Worm (Caenorhabditis elegans) whole organism, L2 larva: ENCODE results near the gene cpna-2.
A peak's percentile ranks its signal among the peaks of the same experiment; 100 is the strongest.

Experiments
- C34F6.9 ChIP-seq: fragments of 150-350 bp; optimal IDR thresholded peaks from 2 replicates; lab custom pipeline; 2014; ENCODE audit warnings: missing biosample characterization, missing genetic modification characterization
- F13H6.1 ChIP-seq: sonication (generic microtip); optimal IDR thresholded peaks from 2 replicates; lab custom pipeline; 2016; ENCODE audit warnings: missing genetic modification characterization, missing compliant biosample characterization
- Y55F3AM.14 ChIP-seq: fragments of 200-800 bp; sonication (Bioruptor generic); optimal IDR thresholded peaks from 2 replicates; lab custom pipeline; 2018; ENCODE audit warnings: mild to moderate bottlenecking, missing genetic modification characterization, missing compliant biosample characterization
- alr-1 ChIP-seq: fragments of 150-350 bp; optimal IDR thresholded peaks from 2 replicates; lab custom pipeline; 2014; ENCODE audit warnings: missing biosample characterization, missing genetic modification characterization
- ceh-82 ChIP-seq: fragments of 150-350 bp; optimal IDR thresholded peaks from 2 replicates; lab custom pipeline; 2014; ENCODE audit warnings: missing biosample characterization, missing genetic modification characterization
- crh-2 ChIP-seq: sonication (generic microtip); optimal IDR thresholded peaks from 2 replicates; lab custom pipeline; 2017; ENCODE audit warnings: missing biosample characterization, missing genetic modification characterization
- dmd-4 ChIP-seq: sonication (generic microtip); optimal IDR thresholded peaks from 2 replicates; lab custom pipeline; 2017; ENCODE audit warnings: missing biosample characterization, missing genetic modification characterization
- egl-27 ChIP-seq: sonication (generic microtip); optimal IDR thresholded peaks from 3 replicates; lab custom pipeline; 2017; ENCODE audit warnings: missing biosample characterization, missing genetic modification reagents, missing genetic modification characterization
- fos-1 ChIP-seq: fragments of 150-350 bp; optimal IDR thresholded peaks from 2 replicates; lab custom pipeline; 2014; ENCODE audit warnings: missing biosample characterization, missing genetic modification characterization
- gmeb-1 ChIP-seq: fragments of 150-350 bp; optimal IDR thresholded peaks from 2 replicates; lab custom pipeline; 2014; ENCODE audit warnings: missing biosample characterization, missing genetic modification characterization
- lin-11 ChIP-seq: fragments of 150-350 bp; sonication (generic microtip); optimal IDR thresholded peaks from 2 replicates; lab custom pipeline; 2014; ENCODE audit warnings: missing biosample characterization, missing genetic modification characterization, inconsistent platforms, mixed read lengths
- lin-13 ChIP-seq: fragments of 150-350 bp; optimal IDR thresholded peaks from 2 replicates; lab custom pipeline; 2014; ENCODE audit warnings: missing biosample characterization, missing genetic modification reagents, missing genetic modification characterization
- lsy-2 ChIP-seq, 2 experiments: fragments of 150-350 bp in 1 of 2; sonication (generic microtip) in 1 of 2; optimal IDR thresholded peaks; 2 replicates each; lab custom pipeline; 2014 to 2017; ENCODE audit warnings: missing biosample characterization in 2 of 2, missing genetic modification characterization in 2 of 2
- mab-5 ChIP-seq: fragments of 150-350 bp; optimal IDR thresholded peaks from 2 replicates; lab custom pipeline; 2014; ENCODE audit warnings: missing biosample characterization, missing genetic modification characterization
- mbf-1 ChIP-seq: sonication (generic microtip); optimal IDR thresholded peaks from 2 replicates; lab custom pipeline; 2017; ENCODE audit warnings: missing biosample characterization, missing genetic modification characterization
- mdl-1 ChIP-seq, 2 experiments: fragments of 150-350 bp in 1 of 2; sonication (generic microtip) in 1 of 2; optimal IDR thresholded peaks; 2 replicates each; lab custom pipeline; 2017; ENCODE audit warnings: missing biosample characterization in 2 of 2, missing genetic modification characterization in 2 of 2
- nhr-10 ChIP-seq: sonication (generic microtip); optimal IDR thresholded peaks from 2 replicates; lab custom pipeline; 2017; ENCODE audit warnings: missing biosample characterization, missing genetic modification characterization
- nhr-11 ChIP-seq: fragments of 150-350 bp; optimal IDR thresholded peaks from 2 replicates; lab custom pipeline; 2014; ENCODE audit warnings: missing biosample characterization, missing genetic modification characterization
- nhr-12 ChIP-seq: fragments of 150-350 bp; optimal IDR thresholded peaks from 2 replicates; lab custom pipeline; 2014; ENCODE audit warnings: missing biosample characterization, missing genetic modification characterization
- nhr-129 ChIP-seq: fragments of 150-350 bp; optimal IDR thresholded peaks from 2 replicates; lab custom pipeline; 2014; ENCODE audit warnings: missing biosample characterization, missing genetic modification characterization
- nhr-21 ChIP-seq: fragments of 150-350 bp; optimal IDR thresholded peaks from 2 replicates; lab custom pipeline; 2014; ENCODE audit warnings: missing biosample characterization, missing genetic modification characterization
- nhr-23 ChIP-seq: fragments of 150-350 bp; optimal IDR thresholded peaks from 2 replicates; lab custom pipeline; 2014; ENCODE audit warnings: missing biosample characterization, missing genetic modification reagents, missing genetic modification characterization
- nhr-25 ChIP-seq: fragments of 150-350 bp; sonication (generic microtip); optimal IDR thresholded peaks from 3 replicates; lab custom pipeline; 2014; ENCODE audit warnings: missing biosample characterization, missing genetic modification characterization
- nhr-6 ChIP-seq: fragments of 150-350 bp; optimal IDR thresholded peaks from 2 replicates; lab custom pipeline; 2014; ENCODE audit warnings: missing biosample characterization, missing genetic modification characterization
- nhr-77 ChIP-seq: fragments of 150-350 bp; optimal IDR thresholded peaks from 2 replicates; lab custom pipeline; 2014; ENCODE audit warnings: missing biosample characterization, missing genetic modification characterization
- peb-1 ChIP-seq: fragments of 150-350 bp; optimal IDR thresholded peaks from 2 replicates; lab custom pipeline; 2014; ENCODE audit warnings: missing biosample characterization, missing genetic modification characterization
- sem-4 ChIP-seq: fragments of 150-350 bp; optimal IDR thresholded peaks from 2 replicates; lab custom pipeline; 2014; ENCODE audit warnings: missing biosample characterization, missing genetic modification reagents, missing genetic modification characterization
- skn-1 ChIP-seq: sonication (generic microtip); optimal IDR thresholded peaks from 2 replicates; lab custom pipeline; 2017; ENCODE audit warnings: missing biosample characterization, missing genetic modification characterization
- sma-3 ChIP-seq: sonication (generic microtip); optimal IDR thresholded peaks from 2 replicates; lab custom pipeline; 2016; ENCODE audit warnings: missing genetic modification reagents, missing genetic modification characterization, missing compliant biosample characterization
- sma-9 ChIP-seq, 2 experiments: fragments of 150-350 bp in 1 of 2; sonication (generic microtip) in 1 of 2; optimal IDR thresholded peaks; 2 replicates each; lab custom pipeline; 2014 to 2016; ENCODE audit warnings: missing genetic modification characterization in 2 of 2, mild to moderate bottlenecking in 1 of 2, missing biosample characterization in 1 of 2, missing compliant biosample characterization in 1 of 2, missing genetic modification reagents in 1 of 2, moderate library complexity in 1 of 2
- snpc-4 ChIP-seq: fragments of 150-350 bp; optimal IDR thresholded peaks from 2 replicates; lab custom pipeline; 2014; ENCODE audit warnings: missing biosample characterization, missing genetic modification characterization
- unc-55 ChIP-seq: fragments of 150-350 bp; sonication (generic microtip); optimal IDR thresholded peaks from 3 replicates; lab custom pipeline; 2014; ENCODE audit warnings: missing biosample characterization, missing genetic modification reagents, missing genetic modification characterization
- unc-62 ChIP-seq: fragments of 150-350 bp; optimal IDR thresholded peaks from 2 replicates; lab custom pipeline; 2014; ENCODE audit warnings: missing biosample characterization, missing genetic modification reagents, missing genetic modification characterization
- zag-1 ChIP-seq: fragments of 150-350 bp; optimal IDR thresholded peaks from 2 replicates; lab custom pipeline; 2014; ENCODE audit warnings: missing biosample characterization, missing genetic modification characterization
- ztf-1 ChIP-seq: fragments of 200-800 bp; sonication (Bioruptor generic); conservative IDR thresholded peaks from 2 replicates; pipeline ENCODE4 v1.3.6; 2022; ENCODE audit warnings: missing genetic modification characterization, missing compliant biosample characterization
- ztf-11 ChIP-seq: sonication (generic microtip); optimal IDR thresholded peaks from 2 replicates; lab custom pipeline; 2017; ENCODE audit warnings: missing biosample characterization, missing genetic modification characterization

The cpna-2 gene

DNA sequence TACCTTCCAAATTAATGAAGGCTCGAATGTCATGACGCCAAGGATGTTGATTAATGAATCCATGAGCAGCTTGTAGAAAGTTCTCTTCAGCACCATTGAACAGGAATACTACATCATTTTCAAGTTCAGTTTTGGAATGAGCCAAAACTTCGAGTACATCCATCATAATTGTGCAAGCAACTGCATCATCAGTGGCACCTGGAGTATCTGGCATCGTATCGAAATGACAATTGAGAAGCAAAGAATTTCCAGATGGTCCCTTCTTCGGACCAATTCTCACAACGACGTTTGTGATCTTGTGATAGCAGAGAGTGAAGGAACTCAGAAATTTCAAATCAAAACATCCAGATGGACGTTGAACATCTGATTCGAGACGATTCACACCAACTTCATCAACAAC, 20.3 kb upstream of the cpna-2 start:
- TF ChIP-seq unc-62 (GFP tag; lab: Kevin White, UChicago) (no peak), skn-1 (tag; lab: Kevin White, UChicago) (no peak), Y55F3AM.14 (GFP tag; lab: Kevin White, UChicago) (no peak), mdl-1 (tag; optimal IDR thresholded peaks at IDR 0.05; lab: Kevin White, UChicago) (no peak), nhr-77 (tag; lab: Kevin White, UChicago) (no peak), peb-1 (tag; lab: Kevin White, UChicago) (no peak), ztf-11 (no peak), alr-1 (no peak), sem-4 (tag; lab: Kevin White, UChicago) (no peak), dmd-4 (tag; lab: Kevin White, UChicago) (no peak), mab-5 (tag; lab: Kevin White, UChicago) (no peak), zag-1 (tag; lab: Kevin White, UChicago) (no peak), sma-9 (GFP tag; optimal IDR thresholded peaks at IDR 0.05; lab: Kevin White, UChicago) (no peak), sma-9 (tag; optimal IDR thresholded peaks at IDR 0.05; lab: Kevin White, UChicago) (no peak), gmeb-1 (tag; lab: Kevin White, UChicago) (no peak), mbf-1 (no peak), ztf-1 (GFP tag; lab: Robert Waterston, UW) (no peak), ceh-82 (tag; lab: Kevin White, UChicago) (no peak), nhr-129 (tag; lab: Kevin White, UChicago) (no peak), nhr-21 (tag; lab: Kevin White, UChicago) (no peak), lsy-2 (tag; optimal IDR thresholded peaks at IDR 0.05; lab: Kevin White, UChicago) (no peak)
- TF ChIP-seq, all 48 proteins: peak for 0

DNA sequence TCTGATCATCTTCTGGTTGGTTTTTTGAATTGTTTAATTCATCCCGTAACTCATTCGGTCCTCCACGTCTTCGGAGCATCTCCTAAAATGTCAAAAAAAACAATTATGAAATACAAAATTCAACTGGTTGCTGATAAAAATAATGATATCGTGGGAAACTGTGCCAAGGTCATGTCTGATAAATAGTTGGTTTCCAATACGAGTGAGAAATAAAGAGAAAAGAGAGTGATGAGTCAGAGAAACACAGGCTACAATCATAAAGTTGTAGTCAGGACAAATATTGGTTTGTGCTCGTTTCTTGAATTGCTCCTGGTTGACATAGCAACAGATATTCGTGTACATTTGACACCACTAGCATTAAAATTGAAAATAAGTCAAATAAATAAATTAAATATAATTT, 19.6 kb upstream of the cpna-2 start, which contains the start of gene B0495.7:
TSS of gene B0495.7 (minus strand) at position 82 of the 400 bp plus-strand sequence.
- TF ChIP-seq C34F6.9 (tag; lab: Kevin White, UChicago) (peak; percentile 6), gmeb-1 (tag; lab: Kevin White, UChicago) (peak; percentile 6), zag-1 (tag; lab: Kevin White, UChicago) (no peak), fos-1 (tag; lab: Kevin White, UChicago) (peak; percentile 94), sma-3 (no peak)
- TF ChIP-seq, all 48 proteins: peak for 3

DNA sequence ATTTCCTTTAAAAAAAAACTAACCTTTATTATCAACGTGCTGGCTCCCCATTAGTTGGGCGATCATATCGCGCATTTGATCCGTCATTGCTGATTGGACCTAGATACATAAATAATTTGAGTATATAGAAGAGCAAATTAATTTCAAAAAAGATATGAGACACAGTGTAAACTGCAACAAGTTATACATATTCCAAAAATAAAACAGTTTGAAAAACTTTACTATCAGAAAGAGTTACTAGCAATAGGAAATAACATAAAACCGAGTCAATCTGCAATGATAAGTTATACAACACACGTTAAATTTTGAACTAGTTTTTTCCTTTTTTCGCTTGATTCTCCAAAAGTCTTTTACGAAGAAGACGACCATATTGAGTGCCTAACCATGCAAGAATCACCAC, 17.3 kb upstream of the cpna-2 start, which contains the start of gene luc-7L:
TSS of gene luc-7L (minus strand) at position 101 of the 400 bp plus-strand sequence.
- TF ChIP-seq nhr-23 (tag; lab: Kevin White, UChicago) = no peak
- TF ChIP-seq lin-11 (tag; lab: Kevin White, UChicago) = no peak
- no peak for TF ChIP-seq peb-1 (tag; lab: Kevin White, UChicago)
- TF ChIP-seq nhr-12 (tag; lab: Kevin White, UChicago) = no peak
- TF ChIP-seq mab-5 (tag; lab: Kevin White, UChicago) = no peak
- no peak for TF ChIP-seq egl-27
- TF ChIP-seq gmeb-1 (tag; lab: Kevin White, UChicago) = no peak
- no peak for TF ChIP-seq snpc-4 (tag; lab: Kevin White, UChicago)
- TF ChIP-seq lin-13 (GFP tag; lab: Kevin White, UChicago) = no peak
- TF ChIP-seq, all 48 proteins: peak for 0

DNA sequence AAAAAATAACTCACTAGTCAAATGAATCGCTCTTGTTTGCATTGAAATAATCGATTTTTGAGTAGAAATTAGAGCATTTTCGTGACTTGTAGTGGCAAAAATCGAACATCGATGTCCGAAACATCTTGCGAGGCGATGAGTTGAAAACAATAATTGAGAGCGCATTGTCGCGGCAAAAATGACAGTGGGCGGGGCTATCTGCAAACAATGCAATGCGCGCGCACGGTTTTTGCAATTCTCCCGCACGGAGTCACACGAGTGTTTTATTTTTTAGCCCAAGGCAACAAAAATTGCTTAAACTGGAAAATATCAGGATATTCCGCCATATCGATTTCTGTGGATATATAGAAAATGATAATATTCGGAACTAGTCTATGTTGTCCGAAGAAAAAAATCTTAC, 16.2 kb upstream of the cpna-2 start, which contains the start of gene B0495.9:
TSS of gene B0495.9 (minus strand) at position 171 of the 400 bp plus-strand sequence.
- TF ChIP-seq sma-9 (GFP tag; optimal IDR thresholded peaks at IDR 0.05; lab: Kevin White, UChicago) (peak; percentile 14), sma-9 (tag; optimal IDR thresholded peaks at IDR 0.05; lab: Kevin White, UChicago) (no peak), crh-2 (tag; lab: Kevin White, UChicago) (no peak), nhr-10 (tag; lab: Kevin White, UChicago) (no peak), nhr-6 (tag; lab: Kevin White, UChicago) (no peak), egl-27 (peak; percentile 19), ztf-11 (no peak), C34F6.9 (tag; lab: Kevin White, UChicago) (peak; percentile 44), F13H6.1 (tag; lab: Kevin White, UChicago) (peak; percentile 51), sem-4 (tag; lab: Kevin White, UChicago) (peak; percentile 7), unc-55 (GFP tag; lab: Kevin White, UChicago) (peak; percentile 68), lin-11 (tag; lab: Kevin White, UChicago) (peak; percentile 31), alr-1 (no peak), ztf-1 (GFP tag; lab: Robert Waterston, UW) (no peak), lsy-2 (tag; optimal IDR thresholded peaks at IDR 0.05; lab: Kevin White, UChicago) (peak; percentile 13 to 65), nhr-11 (tag; lab: Kevin White, UChicago) (peak; percentile 33), nhr-129 (tag; lab: Kevin White, UChicago) (peak; percentile 63), ceh-82 (tag; lab: Kevin White, UChicago) (no peak), nhr-12 (tag; lab: Kevin White, UChicago) (no peak), nhr-25 (no peak)
